Worm (Caenorhabditis elegans): Measurements from ENCODE around the gene irld-11.

ce11 chrV:1618760-1619159 is 36.2 kb upstream of the irld-11 start, which contains the start of gene nhr-179:
- TF ChIP-seq ref-1 (GFP tag; conservative IDR thresholded peaks at IDR 0.05) (no peak), T22C8.4 (GFP tag; IDR thresholded peaks at IDR 0.05) (no peak), tab-1 (GFP tag; IDR thresholded peaks at IDR 0.05) (no peak), ztf-23 (GFP tag; IDR thresholded peaks at IDR 0.05) (no peak)
